Worm (Caenorhabditis elegans) whole organism, young adult: ENCODE results near the gene gtap-2.
A peak's percentile ranks its signal among the peaks of the same experiment; 100 is the strongest.

ENCODE experiments used
- B0035.1 ChIP-seq: sonication (generic microtip); optimal IDR thresholded peaks from 2 replicates; lab custom pipeline; 2016; ENCODE audit warnings: missing genetic modification characterization, mild to moderate bottlenecking, missing compliant biosample characterization, missing genotype, missing genetic modification reagents
- B0261.1 ChIP-seq: sonication (generic microtip); optimal IDR thresholded peaks from 2 replicates; lab custom pipeline; 2016; ENCODE audit warnings: mild to moderate bottlenecking, missing genetic modification characterization, moderate library complexity, missing compliant biosample characterization
- B0336.3 ChIP-seq: fragments of 200-800 bp; sonication (Bioruptor generic); IDR thresholded peaks from 2 replicates; pipeline ENCODE4 v1.3.6; 2022; ENCODE audit warnings: missing genetic modification characterization, missing compliant biosample characterization
- C17E4.6 ChIP-seq: fragments of 200-800 bp; sonication (Bioruptor generic); IDR thresholded peaks from 2 replicates; pipeline ENCODE4 v1.3.6; 2022; ENCODE audit warnings: missing genetic modification reagents, missing genetic modification characterization, missing compliant biosample characterization
- F23B12.7 ChIP-seq: sonication (generic microtip); optimal IDR thresholded peaks from 2 replicates; lab custom pipeline; 2017; ENCODE audit warnings: missing genetic modification characterization, mild to moderate bottlenecking, missing compliant biosample characterization, antibody characterized with exemption, moderate library complexity; ENCODE audit not compliant: insufficient read depth
- F37B4.10 ChIP-seq: fragments of 200-800 bp; sonication (Bioruptor generic); IDR thresholded peaks from 2 replicates; pipeline ENCODE4 v1.3.6; 2022; ENCODE audit warnings: missing genetic modification characterization, missing compliant biosample characterization
- F52B5.7 ChIP-seq: sonication (generic microtip); optimal IDR thresholded peaks from 2 replicates; lab custom pipeline; 2016; ENCODE audit warnings: mild to moderate bottlenecking, missing genetic modification characterization, missing compliant biosample characterization
- K11D2.4 ChIP-seq: fragments of 200-800 bp; sonication (Bioruptor generic); IDR thresholded peaks from 2 replicates; pipeline ENCODE4 v1.3.6; 2022; ENCODE audit warnings: missing genetic modification reagents, missing genetic modification characterization, missing compliant biosample characterization
- K12H6.12 ChIP-seq: fragments of 200-800 bp; sonication (Bioruptor generic); optimal IDR thresholded peaks from 2 replicates; lab custom pipeline; 2018; ENCODE audit warnings: mild to moderate bottlenecking, missing genetic modification characterization, missing compliant biosample characterization
- T07F8.4 ChIP-seq: sonication (generic microtip); optimal IDR thresholded peaks from 2 replicates; lab custom pipeline; 2016; ENCODE audit warnings: mild to moderate bottlenecking, missing genetic modification characterization, moderate library complexity, missing compliant biosample characterization
- Y56A3A.18 ChIP-seq: fragments of 200-800 bp; sonication (Bioruptor generic); IDR thresholded peaks from 2 replicates; pipeline ENCODE4 v1.3.6; 2022; ENCODE audit warnings: missing genetic modification reagents, missing genetic modification characterization, missing compliant biosample characterization
- Y95B8A.8 ChIP-seq: fragments of 200-800 bp; sonication (Bioruptor generic); IDR thresholded peaks from 2 replicates; pipeline ENCODE4 v1.3.6; 2022; ENCODE audit warnings: missing genetic modification reagents, missing genetic modification characterization, missing compliant biosample characterization
- akir-1 ChIP-seq: fragments of 200-800 bp; sonication (Bioruptor generic); optimal IDR thresholded peaks from 2 replicates; lab custom pipeline; 2018; ENCODE audit warnings: mild to moderate bottlenecking, missing genetic modification characterization, moderate library complexity, missing compliant biosample characterization
- ama-1 ChIP-seq, 3 experiments: fragments of 150-350 bp in 1 of 3; sonication (generic microtip) in 2 of 3; optimal IDR thresholded peaks; 2 replicates each; lab custom pipeline; 2014 to 2018; ENCODE audit warnings: missing biosample characterization in 2 of 3, missing genetic modification characterization in 2 of 3, missing genetic modification reagents in 2 of 3
- aptf-2 ChIP-seq: fragments of 200-800 bp; sonication (Bioruptor generic); conservative IDR thresholded peaks from 2 replicates; pipeline ENCODE4 v1.3.6; 2022; ENCODE audit warnings: missing genetic modification reagents, missing genetic modification characterization, missing compliant biosample characterization
- bed-1 ChIP-seq: fragments of 200-800 bp; sonication (Bioruptor generic); IDR thresholded peaks from 2 replicates; pipeline ENCODE4 v1.3.6; 2022; ENCODE audit warnings: missing genetic modification reagents, missing genetic modification characterization, missing compliant biosample characterization
- cebp-2 ChIP-seq: fragments of 200-800 bp; sonication (Bioruptor generic); IDR thresholded peaks from 2 replicates; pipeline ENCODE4 v1.3.6; 2022; ENCODE audit warnings: missing genetic modification characterization, missing compliant biosample characterization
- ceh-100 ChIP-seq: fragments of 200-800 bp; sonication (Bioruptor generic); IDR thresholded peaks from 2 replicates; pipeline ENCODE4 v1.3.6; 2022; ENCODE audit warnings: missing genetic modification reagents, missing genetic modification characterization, missing compliant biosample characterization
- ceh-40 ChIP-seq: fragments of 200-800 bp; sonication (Bioruptor generic); IDR thresholded peaks from 2 replicates; pipeline ENCODE4 v1.3.6; 2022; ENCODE audit warnings: missing genetic modification characterization, missing compliant biosample characterization
- ceh-79 ChIP-seq: sonication (generic microtip); optimal IDR thresholded peaks from 2 replicates; lab custom pipeline; 2017; ENCODE audit warnings: mild to moderate bottlenecking, missing genetic modification characterization, missing compliant biosample characterization
- ceh-91 ChIP-seq: fragments of 200-800 bp; sonication (Bioruptor generic); IDR thresholded peaks from 2 replicates; pipeline ENCODE4 v1.3.6; 2022; ENCODE audit warnings: missing genetic modification reagents, missing genetic modification characterization, missing compliant biosample characterization
- chd-7 ChIP-seq: sonication (generic microtip); optimal IDR thresholded peaks from 2 replicates; lab custom pipeline; 2016; ENCODE audit warnings: mild to moderate bottlenecking, missing genetic modification characterization, moderate library complexity, missing compliant biosample characterization
- dpff-1 ChIP-seq: sonication (generic microtip); optimal IDR thresholded peaks from 2 replicates; lab custom pipeline; 2017; ENCODE audit warnings: mild to moderate bottlenecking, missing genetic modification characterization, missing compliant biosample characterization
- hrde-1 ChIP-seq: sonication (generic microtip); optimal IDR thresholded peaks from 2 replicates; lab custom pipeline; 2016; ENCODE audit warnings: missing genetic modification characterization, mild to moderate bottlenecking, missing compliant biosample characterization, moderate library complexity, missing genotype, missing genetic modification reagents, borderline replicate concordance
- lag-1 ChIP-seq: fragments of 200-800 bp; sonication (Bioruptor generic); IDR thresholded peaks from 2 replicates; pipeline ENCODE4 v1.3.6; 2022; ENCODE audit warnings: missing genetic modification reagents, missing genetic modification characterization, missing compliant biosample characterization
- let-526 ChIP-seq: fragments of 200-800 bp; sonication (Bioruptor generic); IDR thresholded peaks from 2 replicates; pipeline ENCODE4 v1.3.6; 2022; ENCODE audit warnings: missing genetic modification reagents, missing genetic modification characterization, missing compliant biosample characterization
- let-607 ChIP-seq, 2 experiments: fragments of 200-800 bp in 1 of 2; sonication (Bioruptor generic) in 1 of 2; sonication (generic microtip) in 1 of 2; optimal IDR thresholded peaks; 2 replicates each; lab custom pipeline; 2016 to 2018; ENCODE audit warnings: mild to moderate bottlenecking in 2 of 2, missing compliant biosample characterization in 2 of 2, missing genetic modification characterization in 2 of 2, moderate library complexity in 2 of 2, missing genotype in 1 of 2
- lin-26 ChIP-seq: fragments of 200-800 bp; sonication (Bioruptor generic); IDR thresholded peaks from 2 replicates; pipeline ENCODE4 v1.3.6; 2022; ENCODE audit warnings: missing genetic modification reagents, missing genetic modification characterization, missing compliant biosample characterization
- lsl-1 ChIP-seq: fragments of 200-800 bp; sonication (Bioruptor generic); optimal IDR thresholded peaks from 2 replicates; lab custom pipeline; 2018; ENCODE audit warnings: mild to moderate bottlenecking, missing genetic modification characterization, moderate library complexity, missing compliant biosample characterization
- lsy-27 ChIP-seq: sonication (generic microtip); optimal IDR thresholded peaks from 2 replicates; lab custom pipeline; 2017; ENCODE audit warnings: missing genetic modification characterization, mild to moderate bottlenecking, missing compliant biosample characterization, antibody characterized with exemption, missing genotype, borderline replicate concordance; ENCODE audit not compliant: insufficient read depth
- madf-10 ChIP-seq: sonication (generic microtip); optimal IDR thresholded peaks from 2 replicates; lab custom pipeline; 2016; ENCODE audit warnings: mild to moderate bottlenecking, missing genetic modification characterization, missing compliant biosample characterization
- mcd-1 ChIP-seq: fragments of 200-800 bp; sonication (Bioruptor generic); IDR thresholded peaks from 2 replicates; pipeline ENCODE4 v1.3.6; 2022; ENCODE audit warnings: missing genetic modification reagents, missing genetic modification characterization, missing compliant biosample characterization
- mel-28 ChIP-seq: sonication (generic microtip); optimal IDR thresholded peaks from 2 replicates; lab custom pipeline; 2016; ENCODE audit warnings: borderline replicate concordance, mild to moderate bottlenecking, missing genetic modification characterization, missing compliant biosample characterization
- mes-4 ChIP-seq: sonication (generic microtip); optimal IDR thresholded peaks from 2 replicates; lab custom pipeline; 2016; ENCODE audit warnings: missing genotype, missing genetic modification characterization, missing compliant biosample characterization
- nfya-1 ChIP-seq: sonication (generic microtip); optimal IDR thresholded peaks from 2 replicates; lab custom pipeline; 2017; ENCODE audit warnings: antibody characterized with exemption, missing compliant biosample characterization, missing genetic modification characterization, borderline replicate concordance; ENCODE audit not compliant: insufficient read depth
- nfya-2 ChIP-seq: fragments of 200-800 bp; sonication (Bioruptor generic); IDR thresholded peaks from 2 replicates; pipeline ENCODE4 v1.3.6; 2022; ENCODE audit warnings: missing genetic modification reagents, missing genetic modification characterization, missing compliant biosample characterization
- nhr-80 ChIP-seq: sonication (generic microtip); optimal IDR thresholded peaks from 2 replicates; lab custom pipeline; 2016; ENCODE audit warnings: missing genetic modification characterization, missing compliant biosample characterization
- sea-2 ChIP-seq: fragments of 200-800 bp; sonication (Bioruptor generic); IDR thresholded peaks from 2 replicates; pipeline ENCODE4 v1.3.6; 2022; ENCODE audit warnings: missing genetic modification characterization, missing compliant biosample characterization
- tlf-1 ChIP-seq: fragments of 200-800 bp; sonication (Bioruptor generic); optimal IDR thresholded peaks from 2 replicates; lab custom pipeline; 2018; ENCODE audit warnings: mild to moderate bottlenecking, missing genetic modification characterization, missing compliant biosample characterization
- zim-3 ChIP-seq: sonication (generic microtip); optimal IDR thresholded peaks from 2 replicates; lab custom pipeline; 2017; ENCODE audit warnings: mild to moderate bottlenecking, missing genetic modification characterization, moderate library complexity, missing compliant biosample characterization
- ztf-18 ChIP-seq: sonication (generic microtip); optimal IDR thresholded peaks from 2 replicates; lab custom pipeline; 2016; ENCODE audit warnings: missing genotype, mild to moderate bottlenecking, missing genetic modification characterization, missing compliant biosample characterization
- ztf-22 ChIP-seq: fragments of 200-800 bp; sonication (Bioruptor generic); optimal IDR thresholded peaks from 2 replicates; lab custom pipeline; 2018; ENCODE audit warnings: mild to moderate bottlenecking, missing genetic modification characterization, moderate library complexity, missing compliant biosample characterization
- ztf-26 ChIP-seq: sonication (generic microtip); optimal IDR thresholded peaks from 2 replicates; lab custom pipeline; 2017; ENCODE audit warnings: missing genetic modification characterization, missing compliant biosample characterization

Gene gtap-2

DNA sequence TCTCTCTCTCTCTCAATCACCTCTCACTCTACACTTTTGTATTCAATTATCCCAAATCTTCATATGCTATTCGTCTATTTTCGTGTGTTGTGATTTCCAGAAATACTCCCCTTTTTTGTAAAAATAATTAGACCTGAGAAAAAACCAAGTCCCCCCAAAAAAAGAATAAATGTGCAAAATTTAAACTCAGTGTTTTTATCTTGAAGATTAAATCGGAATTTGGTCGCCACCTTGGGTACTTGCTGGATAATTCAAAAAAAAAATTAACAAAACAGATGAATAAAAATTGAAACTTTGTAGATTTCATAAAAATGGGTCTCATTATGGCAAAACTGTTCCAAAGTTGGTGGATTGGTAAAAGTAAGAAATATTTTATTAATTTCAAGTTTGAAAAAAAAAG, 14.6 kb downstream of the gtap-2 start, which contains the start of gene arl-5:
Gene arl-5, plus strand, starts transcription at position 301 of the 400 bp plus-strand sequence.
- TF ChIP-seq zim-3 (tag; lab: Kevin White, UChicago) (no peak), tlf-1 (GFP tag; lab: Kevin White, UChicago) (no peak), F52B5.7 (tag; lab: Kevin White, UChicago) (no peak), B0261.1 (tag; lab: Kevin White, UChicago) (no peak), K12H6.12 (no peak)

DNA sequence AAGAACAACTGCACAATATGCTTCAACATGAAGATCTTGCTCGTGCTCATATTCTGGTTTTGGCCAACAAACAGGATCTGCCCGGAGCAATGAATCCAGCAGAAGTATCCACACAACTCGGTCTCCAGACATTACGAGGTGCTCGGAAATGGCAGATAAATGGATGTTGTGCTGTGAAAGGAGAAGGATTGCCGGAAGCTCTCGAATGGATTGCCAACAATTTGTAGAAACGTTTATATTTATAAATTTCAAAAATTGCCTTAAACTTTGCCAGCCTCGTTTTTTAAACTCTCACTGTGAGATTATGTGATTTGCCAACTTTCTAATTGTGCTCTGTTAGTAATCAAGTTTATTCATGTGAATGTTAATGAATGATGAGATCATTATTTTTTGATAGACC, 15.4 kb downstream of the gtap-2 start:
- TF ChIP-seq mes-4 = no peak
- TF ChIP-seq hrde-1 (tag; lab: Kevin White, UChicago) = no peak
- no peak for TF ChIP-seq Y56A3A.18 (GFP tag; lab: Robert Waterston, UW)
- no peak for TF ChIP-seq lin-26
- TF ChIP-seq sea-2 (GFP tag; lab: Robert Waterston, UW) = no peak
- TF ChIP-seq madf-10 (tag; lab: Kevin White, UChicago) = no peak
- no peak for TF ChIP-seq Y95B8A.8 (GFP tag; lab: Robert Waterston, UW)
- no peak for TF ChIP-seq lsy-27 (tag; lab: Kevin White, UChicago)
- no peak for TF ChIP-seq F37B4.10 (GFP tag; lab: Robert Waterston, UW)
- TF ChIP-seq K12H6.12 = no peak
- no peak for TF ChIP-seq ztf-22 (GFP tag; lab: Kevin White, UChicago)
- TF ChIP-seq F23B12.7 (tag; lab: Kevin White, UChicago) = no peak
- TF ChIP-seq aptf-2 (GFP tag; lab: Robert Waterston, UW) = no peak
- TF ChIP-seq nhr-80 (tag; lab: Kevin White, UChicago) = no peak
- no peak for TF ChIP-seq ceh-100 (GFP tag; lab: Robert Waterston, UW)
- TF ChIP-seq ztf-26 (tag; lab: Kevin White, UChicago) = no peak
- no peak for TF ChIP-seq zim-3 (tag; lab: Kevin White, UChicago)

DNA sequence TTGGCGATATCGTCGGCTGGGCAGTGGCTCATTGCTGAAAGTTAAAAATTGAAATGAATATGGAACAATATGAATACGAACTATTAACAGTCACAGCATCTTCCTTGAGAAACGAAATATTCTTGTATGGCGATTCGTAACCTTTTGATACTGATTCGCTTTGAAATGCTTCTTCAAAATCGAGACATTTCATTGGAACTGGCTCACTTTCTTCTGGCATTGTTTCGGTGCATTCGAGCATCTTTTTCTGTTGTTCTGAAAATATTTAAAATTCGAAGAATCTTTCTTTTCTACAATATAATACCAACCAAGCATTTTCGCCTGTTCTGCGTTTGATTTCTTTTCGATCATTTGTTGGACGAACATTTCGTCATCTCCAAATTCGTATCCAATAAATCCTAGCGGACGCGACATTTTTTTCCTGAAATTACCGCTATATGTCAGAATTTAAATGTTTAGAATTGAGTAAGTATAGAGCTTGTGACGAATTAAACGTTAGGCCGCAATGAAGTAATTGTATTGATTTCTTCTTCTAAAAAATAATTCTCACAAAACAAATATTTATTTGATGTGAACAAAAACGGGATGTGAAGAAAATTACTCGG, 16.1 kb downstream of the gtap-2 start, which contains the start of gene lin-52:
Gene lin-52, minus strand, starts transcription at position 421 of the 605 bp plus-strand sequence.
- TF ChIP-seq ceh-79 (tag; lab: Kevin White, UChicago) = no peak
- no peak for TF ChIP-seq let-526 (GFP tag; lab: Robert Waterston, UW)
- no peak for TF ChIP-seq lag-1
- no peak for TF ChIP-seq lsl-1 (GFP tag; lab: Kevin White, UChicago)
- no peak for TF ChIP-seq T07F8.4 (tag; lab: Kevin White, UChicago)
- no peak for TF ChIP-seq ztf-22 (GFP tag; lab: Kevin White, UChicago)
- TF ChIP-seq bed-1 (GFP tag; lab: Robert Waterston, UW) = no peak
- peak; percentile 64 for TF ChIP-seq chd-7 (tag; lab: Kevin White, UChicago)
- TF ChIP-seq sea-2 (GFP tag; lab: Robert Waterston, UW) = no peak
- TF ChIP-seq B0336.3 (GFP tag; lab: Robert Waterston, UW) = peak; percentile 56; the same call in 1 of the 2 replicates
- no peak; the same call in 1 of the 2 replicates for TF ChIP-seq mcd-1 (GFP tag; lab: Robert Waterston, UW)
- TF ChIP-seq ama-1 (optimal IDR thresholded peaks at IDR 0.05; lab: Kevin White, UChicago) = peak; percentile 79
- peak in 1 of 2 experiments; percentile 8 for TF ChIP-seq ama-1 (GFP tag; optimal IDR thresholded peaks at IDR 0.05; lab: Kevin White, UChicago)
- no peak for TF ChIP-seq akir-1 (GFP tag; lab: Kevin White, UChicago)
- no peak; the same call in 1 of the 2 replicates for TF ChIP-seq K11D2.4 (GFP tag; lab: Robert Waterston, UW)
- no peak for TF ChIP-seq C17E4.6 (GFP tag; lab: Robert Waterston, UW)
- TF ChIP-seq F23B12.7 (tag; lab: Kevin White, UChicago) = no peak
- peak; percentile 31 for TF ChIP-seq B0035.1 (tag; lab: Kevin White, UChicago)
- TF ChIP-seq nfya-1 (tag; lab: Kevin White, UChicago) = no peak
- TF ChIP-seq zim-3 (tag; lab: Kevin White, UChicago) = no peak
- TF ChIP-seq mel-28 = no peak
- TF ChIP-seq let-607 (tag; optimal IDR thresholded peaks at IDR 0.05; lab: Kevin White, UChicago) = peak in 1 of 2 experiments; percentile 11
- TF ChIP-seq ceh-91 (GFP tag; lab: Robert Waterston, UW) = 0 out of 2 replicates have a peak, but pooled peaks have one; percentile 36
- no peak for TF ChIP-seq ceh-40
- TF ChIP-seq nfya-2 (GFP tag; lab: Robert Waterston, UW) = no peak
- TF ChIP-seq cebp-2 (GFP tag; lab: Robert Waterston, UW) = no peak
- no peak for TF ChIP-seq ztf-18
- no peak for TF ChIP-seq dpff-1 (tag; lab: Kevin White, UChicago)
